Fruit fly (Drosophila melanogaster) Kc167 (cell line): ENCODE results near the gene form3.

Experiments
- Myc ChIP-seq: fragments of >200 bp; optimal IDR thresholded peaks from 2 replicates; lab custom pipeline; 2017; ENCODE audit warnings: missing external identifiers
- Sin3A ChIP-seq: fragments of >200 bp; optimal IDR thresholded peaks from 2 replicates; lab custom pipeline; 2018; ENCODE audit warnings: missing external identifiers
- h ChIP-seq: fragments of >200 bp; optimal IDR thresholded peaks from 3 replicates; lab custom pipeline; 2018; ENCODE audit warnings: missing external identifiers
- insv ChIP-seq: fragments of >200 bp; optimal IDR thresholded peaks from 3 replicates; lab custom pipeline; 2018; ENCODE audit warnings: missing external identifiers
- psq ChIP-seq: fragments of >200 bp; optimal IDR thresholded peaks from 2 replicates; lab custom pipeline; 2017; ENCODE audit warnings: missing external identifiers
- ttk ChIP-seq: sonication (Bioruptor generic); optimal IDR thresholded peaks from 2 replicates; lab custom pipeline; 2017; ENCODE audit warnings: missing external identifiers

form3 gene

dm6 chr3L:7094548-7095072 is at the start of gene form3:
Gene form3, plus strand, starts transcription at chr3L:7094818.
- TF ChIP-seq psq (lab: Kevin White, UChicago): no peak
- TF ChIP-seq ttk (lab: Kevin White, UChicago): no peak
- TF ChIP-seq h (lab: Kevin White, UChicago): no peak
- TF ChIP-seq Sin3A: no peak
- TF ChIP-seq Myc: no peak
- TF ChIP-seq insv: no peak

dm6 chr3L:7058401-7058999 is 36.1 kb upstream of the form3 start:
- TF ChIP-seq ttk (lab: Kevin White, UChicago) (no peak), h (lab: Kevin White, UChicago) (no peak), Sin3A (no peak), insv (no peak), Myc (no peak)

- TF ChIP-seq ttk (lab: Kevin White, UChicago) (no peak), Myc (no peak), h (lab: Kevin White, UChicago) (no peak), insv (no peak), psq (lab: Kevin White, UChicago) (no peak), Sin3A (no peak)
These were observed 28.6 kb upstream of the form3 start, which contains the start of gene CG14823 for dm6 chr3L:7066014-7066413. Gene CG14823, plus strand, starts transcription at chr3L:7066314.

dm6 chr3L:7069099-7069498 is 25.5 kb upstream of the form3 start, which contains the start of gene CG32391:
Gene CG32391, minus strand, starts transcription at chr3L:7069199.
- no peak for TF ChIP-seq h (lab: Kevin White, UChicago)
- TF ChIP-seq psq (lab: Kevin White, UChicago): no peak
- no peak for TF ChIP-seq ttk (lab: Kevin White, UChicago)
- TF ChIP-seq insv: no peak
- no peak for TF ChIP-seq Myc

- TF ChIP-seq psq (lab: Kevin White, UChicago) (no peak), insv (no peak), ttk (lab: Kevin White, UChicago) (no peak), h (lab: Kevin White, UChicago) (no peak), Myc (no peak), Sin3A (no peak)
These were observed 19.5 kb upstream of the form3 start, which contains the start of gene CG34030 for dm6 chr3L:7075147-7075546. Gene CG34030, minus strand, starts transcription at chr3L:7075247.

dm6 chr3L:7077258-7077657 is 17.4 kb upstream of the form3 start, which contains the start of gene CG8641:
Gene CG8641, minus strand, starts transcription at chr3L:7077462.
- TF ChIP-seq ttk (lab: Kevin White, UChicago) (no peak), insv (no peak), Myc (no peak), psq (lab: Kevin White, UChicago) (no peak), h (lab: Kevin White, UChicago) (no peak), Sin3A (no peak)

dm6 chr3L:7082168-7082567 is 12.4 kb upstream of the form3 start:
- no peak for TF ChIP-seq insv
- TF ChIP-seq ttk (lab: Kevin White, UChicago): no peak
- no peak for TF ChIP-seq Myc
- no peak for TF ChIP-seq h (lab: Kevin White, UChicago)
- TF ChIP-seq psq (lab: Kevin White, UChicago): no peak
- TF ChIP-seq Sin3A: no peak

dm6 chr3L:7086093-7086492 is 8.5 kb upstream of the form3 start:
- no peak for TF ChIP-seq Myc
- TF ChIP-seq ttk (lab: Kevin White, UChicago): no peak
- no peak for TF ChIP-seq psq (lab: Kevin White, UChicago)
- no peak for TF ChIP-seq insv
- no peak for TF ChIP-seq Sin3A
- TF ChIP-seq h (lab: Kevin White, UChicago): no peak

dm6 chr3L:7086558-7087059 is 8.0 kb upstream of the form3 start, which contains the start of gene Cpr65Ea:
Gene Cpr65Ea, minus strand, starts transcription at chr3L:7086608.
- TF ChIP-seq insv (no peak), Sin3A (no peak), psq (lab: Kevin White, UChicago) (no peak), Myc (no peak), h (lab: Kevin White, UChicago) (no peak), ttk (lab: Kevin White, UChicago) (no peak)

dm6 chr3L:7087347-7087746 is 7.3 kb upstream of the form3 start:
- no peak for TF ChIP-seq h (lab: Kevin White, UChicago)
- TF ChIP-seq insv: no peak
- no peak for TF ChIP-seq ttk (lab: Kevin White, UChicago)
- no peak for TF ChIP-seq Sin3A
- no peak for TF ChIP-seq psq (lab: Kevin White, UChicago)
- no peak for TF ChIP-seq Myc

- no peak for TF ChIP-seq insv
- TF ChIP-seq h (lab: Kevin White, UChicago): no peak
These were observed 5.9 kb upstream of the form3 start, which contains the start of gene Cpr65Eb for dm6 chr3L:7088687-7089086. Gene Cpr65Eb, minus strand, starts transcription at chr3L:7088787.

- TF ChIP-seq psq (lab: Kevin White, UChicago) (no peak), Myc (no peak), ttk (lab: Kevin White, UChicago) (no peak), insv (no peak), Sin3A (no peak), h (lab: Kevin White, UChicago) (no peak)
These were observed 3.9 kb upstream of the form3 start for dm6 chr3L:7090764-7091163.

- TF ChIP-seq Myc (no peak), insv (no peak), h (lab: Kevin White, UChicago) (no peak), Sin3A (no peak), psq (lab: Kevin White, UChicago) (no peak), ttk (lab: Kevin White, UChicago) (no peak)
These were observed 3.2 kb upstream of the form3 start for dm6 chr3L:7091331-7091904.
